Worm (Caenorhabditis elegans) whole organism, L3 larva: Measurements from ENCODE around the gene npax-4.

ENCODE experiments used
- R02D3.7 ChIP-seq: fragments of 150-350 bp; optimal IDR thresholded peaks from 2 replicates; lab custom pipeline; 2014; ENCODE audit warnings: missing biosample characterization, missing genetic modification characterization
- ZK546.5 ChIP-seq: sonication (generic microtip); optimal IDR thresholded peaks from 2 replicates; lab custom pipeline; 2017; ENCODE audit warnings: missing biosample characterization, missing genetic modification characterization
- aly-2 ChIP-seq: fragments of 150-350 bp; optimal IDR thresholded peaks from 2 replicates; lab custom pipeline; 2014; ENCODE audit warnings: missing biosample characterization, missing genetic modification characterization
- ama-1 ChIP-seq: fragments of 150-350 bp; optimal IDR thresholded peaks from 2 replicates; lab custom pipeline; 2018
- ceh-16 ChIP-seq: sonication (generic microtip); optimal IDR thresholded peaks from 2 replicates; lab custom pipeline; 2017; ENCODE audit warnings: missing biosample characterization, missing genetic modification characterization
- ceh-28 ChIP-seq: fragments of 150-350 bp; optimal IDR thresholded peaks from 2 replicates; lab custom pipeline; 2014; ENCODE audit warnings: missing biosample characterization, missing genetic modification reagents, missing genetic modification characterization
- ceh-82 ChIP-seq: fragments of 150-350 bp; optimal IDR thresholded peaks from 2 replicates; lab custom pipeline; 2014; ENCODE audit warnings: missing biosample characterization, missing genetic modification characterization
- daf-12 ChIP-seq: fragments of 150-350 bp; optimal IDR thresholded peaks from 2 replicates; lab custom pipeline; 2014; ENCODE audit warnings: missing biosample characterization, missing genetic modification reagents, missing genetic modification characterization
- egl-27 ChIP-seq: sonication (generic microtip); optimal IDR thresholded peaks from 4 replicates; lab custom pipeline; 2017; ENCODE audit warnings: missing biosample characterization, missing genetic modification reagents, missing genetic modification characterization
- egl-5 ChIP-seq: fragments of 150-350 bp; optimal IDR thresholded peaks from 2 replicates; lab custom pipeline; 2017; ENCODE audit warnings: missing biosample characterization, missing genetic modification reagents, missing genetic modification characterization, inconsistent platforms
- elt-1 ChIP-seq: fragments of 150-350 bp; optimal IDR thresholded peaks from 2 replicates; lab custom pipeline; 2014; ENCODE audit warnings: missing biosample characterization, missing genetic modification characterization
- elt-3 ChIP-seq, 3 experiments: fragments of 150-350 bp in 1 of 3; sonication (generic microtip) in 2 of 3; optimal IDR thresholded peaks; 2 replicates in 2 of 3; 4 replicates in 1 of 3; lab custom pipeline; 2014 to 2017; ENCODE audit warnings: missing biosample characterization in 3 of 3, missing genetic modification characterization in 3 of 3
- eor-1 ChIP-seq, 2 experiments: fragments of 150-350 bp; optimal IDR thresholded peaks; 2 replicates each; lab custom pipeline; 2014 to 2018; ENCODE audit warnings: missing biosample characterization in 2 of 2, missing genetic modification characterization in 2 of 2
- fkh-10 ChIP-seq: sonication (generic microtip); optimal IDR thresholded peaks from 2 replicates; lab custom pipeline; 2017; ENCODE audit warnings: missing biosample characterization, missing genetic modification reagents, missing genetic modification characterization
- fos-1 ChIP-seq: fragments of 150-350 bp; optimal IDR thresholded peaks from 2 replicates; lab custom pipeline; 2014; ENCODE audit warnings: missing biosample characterization, missing genetic modification characterization
- hmg-11 ChIP-seq: sonication (generic microtip); optimal IDR thresholded peaks from 2 replicates; lab custom pipeline; 2016; ENCODE audit warnings: missing genetic modification characterization, missing compliant biosample characterization
- jun-1 ChIP-seq: fragments of 150-350 bp; optimal IDR thresholded peaks from 2 replicates; lab custom pipeline; 2014; ENCODE audit warnings: missing biosample characterization, missing genetic modification reagents, missing genetic modification characterization
- lin-15B ChIP-seq: fragments of 150-350 bp; optimal IDR thresholded peaks from 2 replicates; lab custom pipeline; 2014; ENCODE audit warnings: missing biosample characterization, missing genetic modification characterization
- lin-39 ChIP-seq: fragments of 150-350 bp; optimal IDR thresholded peaks from 2 replicates; lab custom pipeline; 2018; ENCODE audit warnings: missing biosample characterization, missing genetic modification reagents, missing genetic modification characterization
- lsy-12 ChIP-seq: sonication (generic microtip); optimal IDR thresholded peaks from 2 replicates; lab custom pipeline; 2016; ENCODE audit warnings: mild to moderate bottlenecking, missing genetic modification characterization, missing compliant biosample characterization
- mdl-1 ChIP-seq: fragments of 150-350 bp; optimal IDR thresholded peaks from 2 replicates; lab custom pipeline; 2014; ENCODE audit warnings: missing biosample characterization, missing genetic modification characterization
- mml-1 ChIP-seq: fragments of 150-350 bp; sonication (generic microtip); optimal IDR thresholded peaks from 3 replicates; lab custom pipeline; 2014; ENCODE audit warnings: missing biosample characterization, missing genetic modification characterization
- nfya-1 ChIP-seq: sonication (generic microtip); optimal IDR thresholded peaks from 2 replicates; lab custom pipeline; 2017; ENCODE audit warnings: missing genetic modification characterization, mild to moderate bottlenecking, missing compliant biosample characterization, antibody characterized with exemption, moderate library complexity; ENCODE audit not compliant: insufficient read depth
- nhr-11 ChIP-seq: fragments of 150-350 bp; optimal IDR thresholded peaks from 2 replicates; lab custom pipeline; 2014; ENCODE audit warnings: missing biosample characterization, missing genetic modification characterization
- nhr-12 ChIP-seq: fragments of 150-350 bp; optimal IDR thresholded peaks from 2 replicates; lab custom pipeline; 2014; ENCODE audit warnings: missing biosample characterization, missing genetic modification characterization
- nhr-23 ChIP-seq: fragments of 150-350 bp; optimal IDR thresholded peaks from 2 replicates; lab custom pipeline; 2014; ENCODE audit warnings: missing biosample characterization, missing genetic modification reagents, missing genetic modification characterization
- nhr-237 ChIP-seq: fragments of 150-350 bp; optimal IDR thresholded peaks from 2 replicates; lab custom pipeline; 2014; ENCODE audit warnings: missing biosample characterization, missing genetic modification characterization
- nhr-28 ChIP-seq: fragments of 150-350 bp; optimal IDR thresholded peaks from 2 replicates; lab custom pipeline; 2014; ENCODE audit warnings: missing biosample characterization, missing genetic modification characterization
- nhr-43 ChIP-seq: sonication (generic microtip); optimal IDR thresholded peaks from 2 replicates; lab custom pipeline; 2016; ENCODE audit warnings: mild to moderate bottlenecking, missing genetic modification characterization, missing compliant biosample characterization; ENCODE audit not compliant: poor library complexity, severe bottlenecking
- nhr-67 ChIP-seq: fragments of 150-350 bp; optimal IDR thresholded peaks from 2 replicates; lab custom pipeline; 2014; ENCODE audit warnings: missing biosample characterization, missing genetic modification characterization
- nhr-76 ChIP-seq: fragments of 150-350 bp; sonication (generic microtip); optimal IDR thresholded peaks from 5 replicates; lab custom pipeline; 2014; ENCODE audit warnings: missing biosample characterization, missing genetic modification characterization
- nhr-77 ChIP-seq: fragments of 150-350 bp; optimal IDR thresholded peaks from 2 replicates; lab custom pipeline; 2014; ENCODE audit warnings: missing biosample characterization, missing genetic modification characterization
- pha-4 ChIP-seq: fragments of 150-350 bp; optimal IDR thresholded peaks from 2 replicates; lab custom pipeline; 2014; ENCODE audit warnings: missing biosample characterization, missing genetic modification reagents, missing genetic modification characterization
- sea-2 ChIP-seq: fragments of 150-350 bp; sonication (generic microtip); optimal IDR thresholded peaks from 4 replicates; lab custom pipeline; 2014; ENCODE audit warnings: missing biosample characterization, missing genetic modification reagents, missing genetic modification characterization
- skn-1 ChIP-seq: fragments of 150-350 bp; optimal IDR thresholded peaks from 2 replicates; lab custom pipeline; 2014; ENCODE audit warnings: missing biosample characterization, missing genetic modification characterization
- unc-39 ChIP-seq: sonication (generic microtip); optimal IDR thresholded peaks from 4 replicates; lab custom pipeline; 2017; ENCODE audit warnings: missing biosample characterization, missing genetic modification characterization
- unc-62 ChIP-seq: fragments of 150-350 bp; sonication (generic microtip); optimal IDR thresholded peaks from 4 replicates; lab custom pipeline; 2014; ENCODE audit warnings: missing biosample characterization, missing genetic modification reagents, missing genetic modification characterization
- zag-1 ChIP-seq: fragments of 150-350 bp; optimal IDR thresholded peaks from 2 replicates; lab custom pipeline; 2014; ENCODE audit warnings: missing biosample characterization, missing genetic modification characterization
- ztf-11 ChIP-seq: fragments of 150-350 bp; optimal IDR thresholded peaks from 2 replicates; lab custom pipeline; 2014; ENCODE audit warnings: missing biosample characterization, missing genetic modification characterization

The npax-4 gene

ce11 chrIV:8920284-8920806, 40.6 kb upstream of the npax-4 start:
- TF ChIP-seq fkh-10 (GFP tag; lab: Kevin White, UChicago), result no peak
- TF ChIP-seq elt-3 (tag; optimal IDR thresholded peaks at IDR 0.05; lab: Kevin White, UChicago), result peak in 1 of 3 experiments; percentile 56
- TF ChIP-seq hmg-11 (tag; lab: Kevin White, UChicago), result peak; percentile 41
- TF ChIP-seq lin-15B (tag; lab: Kevin White, UChicago), result no peak
- peak; percentile 6 for TF ChIP-seq lin-39 (tag; lab: Kevin White, UChicago)
- TF ChIP-seq nhr-43 (tag; lab: Kevin White, UChicago), result peak; percentile 1
- TF ChIP-seq nfya-1 (tag; lab: Kevin White, UChicago), result peak; percentile 23
- TF ChIP-seq nhr-23, result peak; percentile 40

- TF ChIP-seq nhr-28 (tag; lab: Kevin White, UChicago), result no peak
- no peak for TF ChIP-seq daf-12 (tag; lab: Kevin White, UChicago)
- TF ChIP-seq nhr-11 (tag; lab: Kevin White, UChicago), result no peak
- no peak for TF ChIP-seq eor-1 (tag; optimal IDR thresholded peaks at IDR 0.05; lab: Kevin White, UChicago)
- no peak for TF ChIP-seq fkh-10 (GFP tag; lab: Kevin White, UChicago)
- TF ChIP-seq nhr-67 (tag; lab: Kevin White, UChicago), result no peak
- TF ChIP-seq egl-5, result no peak
- no peak for TF ChIP-seq skn-1 (tag; lab: Kevin White, UChicago)
- TF ChIP-seq nhr-77 (tag; lab: Kevin White, UChicago), result no peak
- no peak for TF ChIP-seq pha-4
- TF ChIP-seq ZK546.5 (tag; lab: Kevin White, UChicago), result no peak
- no peak for TF ChIP-seq fos-1 (tag; lab: Kevin White, UChicago)
- TF ChIP-seq R02D3.7 (tag; lab: Kevin White, UChicago), result no peak
- no peak for TF ChIP-seq elt-3 (tag; optimal IDR thresholded peaks at IDR 0.05; lab: Kevin White, UChicago)
Measured at ce11 chrIV:8918790-8919189, 39.1 kb upstream of the npax-4 start, which contains the start of gene rap-1. Gene rap-1, minus strand, starts transcription at chrIV:8918890.

DNA sequence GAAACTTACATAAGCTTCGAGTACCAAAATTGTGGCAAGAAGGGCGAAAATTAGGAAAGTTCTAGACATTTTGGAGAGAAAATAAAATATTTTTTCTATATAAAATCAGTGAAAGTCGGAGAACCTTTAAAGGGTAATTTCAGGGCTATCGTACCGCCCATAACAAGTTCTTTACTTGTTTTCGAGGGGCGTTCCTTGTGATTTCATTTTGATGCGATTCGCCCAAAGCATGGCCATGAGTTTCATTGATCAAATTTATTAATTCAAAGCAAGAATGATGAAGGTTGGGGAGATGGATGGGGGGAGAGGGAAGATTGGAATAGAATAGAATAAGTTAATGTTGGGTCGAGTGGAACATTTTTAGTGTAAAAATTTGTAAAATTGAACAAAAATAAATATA, 36.3 kb upstream of the npax-4 start, which contains the start of gene C27B7.9:
TSS of gene C27B7.9 (minus strand) at position 101 of the 400 bp plus-strand sequence.
- TF ChIP-seq eor-1 (tag; optimal IDR thresholded peaks at IDR 0.05; lab: Kevin White, UChicago) (no peak), daf-12 (tag; lab: Kevin White, UChicago) (no peak), sea-2 (no peak), nhr-11 (tag; lab: Kevin White, UChicago) (no peak), hmg-11 (tag; lab: Kevin White, UChicago) (no peak), fos-1 (tag; lab: Kevin White, UChicago) (no peak), lin-39 (tag; lab: Kevin White, UChicago) (no peak), elt-3 (tag; optimal IDR thresholded peaks at IDR 0.05; lab: Kevin White, UChicago) (no peak), ama-1 (lab: Kevin White, UChicago) (no peak), egl-27 (tag; lab: Kevin White, UChicago) (no peak), ceh-16 (tag; lab: Kevin White, UChicago) (no peak), lsy-12 (tag; lab: Kevin White, UChicago) (no peak), nhr-237 (tag; lab: Kevin White, UChicago) (no peak), unc-62 (GFP tag; lab: Kevin White, UChicago) (no peak), elt-1 (tag; lab: Kevin White, UChicago) (no peak)

DNA sequence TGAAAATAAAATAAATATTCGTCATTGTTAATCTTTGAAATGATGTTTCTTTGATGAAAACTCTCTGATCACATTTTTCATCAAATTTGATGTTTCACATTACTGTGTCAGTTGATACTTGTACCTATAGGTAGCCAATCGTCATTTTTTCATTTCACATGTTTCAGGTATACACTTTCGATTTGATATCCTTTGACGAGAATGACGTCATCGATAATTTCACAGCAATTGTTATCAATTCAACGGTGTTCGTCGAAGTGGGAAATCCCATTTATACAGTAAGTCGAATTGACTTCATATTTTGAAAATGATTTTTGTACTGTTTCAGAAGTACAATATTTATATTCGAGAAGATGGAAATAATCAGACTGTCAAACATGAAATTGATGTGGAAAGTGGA, 34.5 kb upstream of the npax-4 start:
- TF ChIP-seq ceh-28 (tag; lab: Kevin White, UChicago), result no peak
- no peak for TF ChIP-seq jun-1 (tag; lab: Kevin White, UChicago)
- TF ChIP-seq nhr-77 (tag; lab: Kevin White, UChicago), result no peak
- TF ChIP-seq elt-1 (tag; lab: Kevin White, UChicago), result no peak
- no peak for TF ChIP-seq ceh-16 (tag; lab: Kevin White, UChicago)
- TF ChIP-seq egl-5, result no peak
- TF ChIP-seq ztf-11, result no peak

DNA sequence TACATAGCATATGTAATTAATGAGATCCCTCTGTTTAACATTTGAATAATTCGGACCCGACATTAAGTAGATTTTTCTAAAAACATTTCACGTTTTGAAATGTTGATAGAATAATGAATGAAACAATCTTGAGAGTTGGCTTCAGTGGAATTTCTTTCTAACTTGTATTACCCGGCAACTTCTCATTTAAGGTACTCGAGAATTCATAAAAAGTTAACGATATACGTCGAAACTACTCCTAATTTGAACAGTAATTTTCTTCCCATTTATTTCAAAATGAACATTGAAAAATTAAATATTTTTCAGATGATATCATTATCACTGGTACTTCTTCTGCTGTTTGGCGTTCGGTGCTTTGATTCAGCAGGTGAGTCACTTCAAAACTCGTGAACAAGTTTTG, 27.0 kb upstream of the npax-4 start, which contains the start of gene C27B7.7:
TSS of gene C27B7.7 (plus strand) at position 301 of the 400 bp plus-strand sequence.
- TF ChIP-seq nhr-12 (no peak), fos-1 (tag; lab: Kevin White, UChicago) (no peak), lin-39 (tag; lab: Kevin White, UChicago) (no peak), nhr-76 (no peak), unc-39 (tag; lab: Kevin White, UChicago) (no peak), nhr-67 (tag; lab: Kevin White, UChicago) (no peak), mdl-1 (tag; lab: Kevin White, UChicago) (no peak), daf-12 (tag; lab: Kevin White, UChicago) (no peak), mml-1 (tag; lab: Kevin White, UChicago) (no peak), zag-1 (tag; lab: Kevin White, UChicago) (no peak), elt-1 (tag; lab: Kevin White, UChicago) (no peak), nhr-11 (tag; lab: Kevin White, UChicago) (no peak), elt-3 (tag; optimal IDR thresholded peaks at IDR 0.05; lab: Kevin White, UChicago) (no peak), ceh-82 (tag; lab: Kevin White, UChicago) (no peak), aly-2 (tag; lab: Kevin White, UChicago) (no peak)
